Worm (Caenorhabditis elegans) whole organism, L1 larva: ENCODE results near the gene sri-33.
"Not testable (repeated sequence)": the region's sequence is repeated elsewhere in the genome, so short reads cannot be mapped to it uniquely, and the experiment has no call there.

Experiments
- C16A3.4 ChIP-seq: fragments of 150-350 bp; optimal IDR thresholded peaks from 2 replicates; lab custom pipeline; 2014; ENCODE audit warnings: missing biosample characterization, missing genetic modification characterization
- C34B4.2 ChIP-seq: sonication (generic microtip); optimal IDR thresholded peaks from 2 replicates; lab custom pipeline; 2017; ENCODE audit warnings: mild to moderate bottlenecking, missing genetic modification characterization, missing compliant biosample characterization
- F16B12.6 ChIP-seq: fragments of 150-350 bp; optimal IDR thresholded peaks from 2 replicates; lab custom pipeline; 2014; ENCODE audit warnings: missing biosample characterization, missing genetic modification characterization
- Y116A8C.19 ChIP-seq: sonication (generic microtip); optimal IDR thresholded peaks from 2 replicates; lab custom pipeline; 2016; ENCODE audit warnings: missing compliant biosample characterization, missing genetic modification characterization, borderline replicate concordance
- alr-1 ChIP-seq: fragments of 200-800 bp; sonication (Bioruptor generic); optimal IDR thresholded peaks from 2 replicates; lab custom pipeline; 2018; ENCODE audit warnings: borderline replicate concordance, mild to moderate bottlenecking, missing genetic modification characterization, missing compliant biosample characterization
- ceh-8 ChIP-seq: fragments of 200-800 bp; sonication (Bioruptor generic); optimal IDR thresholded peaks from 2 replicates; lab custom pipeline; 2018; ENCODE audit warnings: mild to moderate bottlenecking, missing genetic modification characterization, moderate library complexity, missing compliant biosample characterization
- dsc-1 ChIP-seq: sonication (generic microtip); optimal IDR thresholded peaks from 2 replicates; lab custom pipeline; 2016; ENCODE audit warnings: mild to moderate bottlenecking, missing genetic modification characterization, missing compliant biosample characterization
- efl-1 ChIP-seq, 4 experiments: fragments of 150-350 bp; optimal IDR thresholded peaks in 3 of 4; peaks in 1 of 4; 1 replicate in 1 of 4; 2 replicates in 3 of 4; lab custom pipeline; 2014; ENCODE audit warnings: missing biosample characterization in 2 of 4, missing genetic modification characterization in 2 of 4, missing genetic modification reagents in 2 of 4
- egl-13 ChIP-seq: sonication (generic microtip); optimal IDR thresholded peaks from 2 replicates; lab custom pipeline; 2016; ENCODE audit warnings: missing genotype, missing genetic modification reagents, missing genetic modification characterization, missing compliant biosample characterization
- egl-27 ChIP-seq, 2 experiments: fragments of 150-350 bp in 1 of 2; sonication (generic microtip); optimal IDR thresholded peaks; 3 replicates each; lab custom pipeline; 2017 to 2018; ENCODE audit warnings: missing biosample characterization in 2 of 2, missing genetic modification characterization in 2 of 2, missing genetic modification reagents in 2 of 2
- elt-2 ChIP-seq: sonication (generic microtip); optimal IDR thresholded peaks from 2 replicates; lab custom pipeline; 2016; ENCODE audit warnings: missing genetic modification characterization, mild to moderate bottlenecking, inconsistent platforms, missing compliant biosample characterization, missing genetic modification reagents
- fkh-8 ChIP-seq: sonication (generic microtip); optimal IDR thresholded peaks from 2 replicates; lab custom pipeline; 2016; ENCODE audit warnings: mild to moderate bottlenecking, missing genetic modification characterization, missing compliant biosample characterization
- fos-1 ChIP-seq: fragments of 150-350 bp; optimal IDR thresholded peaks from 2 replicates; lab custom pipeline; 2014; ENCODE audit warnings: missing biosample characterization, missing genetic modification characterization
- grh-1 ChIP-seq: fragments of 200-800 bp; sonication (Bioruptor generic); IDR thresholded peaks from 2 replicates; pipeline ENCODE4 v1.3.6; 2022; ENCODE audit warnings: missing genetic modification reagents, missing genetic modification characterization, missing compliant biosample characterization
- hlh-4 ChIP-seq: sonication (generic microtip); optimal IDR thresholded peaks from 2 replicates; lab custom pipeline; 2016; ENCODE audit warnings: mild to moderate bottlenecking, missing genetic modification characterization, missing compliant biosample characterization
- irx-1 ChIP-seq: sonication (generic microtip); optimal IDR thresholded peaks from 2 replicates; lab custom pipeline; 2016; ENCODE audit warnings: missing genetic modification characterization, missing compliant biosample characterization
- jun-1 ChIP-seq: fragments of 150-350 bp; optimal IDR thresholded peaks from 2 replicates; lab custom pipeline; 2014; ENCODE audit warnings: missing biosample characterization, missing genetic modification reagents, missing genetic modification characterization
- lin-13 ChIP-seq: fragments of 150-350 bp; optimal IDR thresholded peaks from 2 replicates; lab custom pipeline; 2014; ENCODE audit warnings: missing biosample characterization, missing genetic modification reagents, missing genetic modification characterization
- lsy-2 ChIP-seq, 2 experiments: fragments of 150-350 bp; optimal IDR thresholded peaks; 2 replicates each; lab custom pipeline; 2014; ENCODE audit warnings: missing biosample characterization in 2 of 2, missing genetic modification characterization in 2 of 2
- mdl-1 ChIP-seq, 2 experiments: fragments of 150-350 bp; optimal IDR thresholded peaks; 2 replicates each; lab custom pipeline; 2014 to 2017; ENCODE audit warnings: missing biosample characterization in 2 of 2, missing genetic modification characterization in 2 of 2, inconsistent platforms in 1 of 2
- mep-1 ChIP-seq: fragments of 150-350 bp; optimal IDR thresholded peaks from 2 replicates; lab custom pipeline; 2014; ENCODE audit warnings: missing biosample characterization, missing genetic modification characterization
- nhr-12 ChIP-seq: sonication (generic microtip); optimal IDR thresholded peaks from 2 replicates; lab custom pipeline; 2017; ENCODE audit warnings: missing biosample characterization, missing genetic modification characterization
- nhr-20 ChIP-seq: sonication (generic microtip); optimal IDR thresholded peaks from 2 replicates; lab custom pipeline; 2016; ENCODE audit warnings: mild to moderate bottlenecking, missing genetic modification characterization, missing compliant biosample characterization
- nhr-28 ChIP-seq: fragments of 150-350 bp; optimal IDR thresholded peaks from 2 replicates; lab custom pipeline; 2014; ENCODE audit warnings: missing biosample characterization, missing genetic modification characterization
- nhr-76 ChIP-seq: sonication (generic microtip); optimal IDR thresholded peaks from 2 replicates; lab custom pipeline; 2017; ENCODE audit warnings: missing biosample characterization, missing genetic modification characterization
- nhr-84 ChIP-seq: sonication (generic microtip); optimal IDR thresholded peaks from 2 replicates; lab custom pipeline; 2017; ENCODE audit warnings: missing biosample characterization, missing genetic modification characterization
- nhr-85 ChIP-seq: sonication (generic microtip); peaks from one replicate; lab custom pipeline; 2016; ENCODE audit warnings: missing genetic modification characterization, inconsistent platforms, missing compliant biosample characterization
- nhr-90 ChIP-seq: sonication (generic microtip); optimal IDR thresholded peaks from 2 replicates; lab custom pipeline; 2016; ENCODE audit warnings: mild to moderate bottlenecking, missing genetic modification characterization, missing compliant biosample characterization; ENCODE audit not compliant: poor library complexity
- pag-3 ChIP-seq: sonication (generic microtip); optimal IDR thresholded peaks from 2 replicates; lab custom pipeline; 2017; ENCODE audit warnings: missing genetic modification characterization, mild to moderate bottlenecking, missing compliant biosample characterization, antibody characterized with exemption, borderline replicate concordance; ENCODE audit not compliant: insufficient read depth
- rnt-1 ChIP-seq: sonication (generic microtip); optimal IDR thresholded peaks from 2 replicates; lab custom pipeline; 2016; ENCODE audit warnings: mild to moderate bottlenecking, missing genetic modification characterization, moderate library complexity, missing compliant biosample characterization
- sox-4 ChIP-seq: sonication (generic microtip); optimal IDR thresholded peaks from 2 replicates; lab custom pipeline; 2016; ENCODE audit warnings: missing genetic modification characterization, missing compliant biosample characterization
- sup-37 ChIP-seq: fragments of 200-800 bp; sonication (Bioruptor generic); optimal IDR thresholded peaks from 2 replicates; lab custom pipeline; 2018; ENCODE audit warnings: mild to moderate bottlenecking, missing genetic modification characterization, missing compliant biosample characterization
- swsn-7 ChIP-seq: sonication (generic microtip); optimal IDR thresholded peaks from 2 replicates; lab custom pipeline; 2016; ENCODE audit warnings: missing genetic modification characterization, missing compliant biosample characterization
- tlp-1 ChIP-seq: fragments of 150-350 bp; optimal IDR thresholded peaks from 2 replicates; lab custom pipeline; 2014; ENCODE audit warnings: missing biosample characterization, missing genetic modification characterization
- unc-86 ChIP-seq: sonication (generic microtip); optimal IDR thresholded peaks from 2 replicates; lab custom pipeline; 2016; ENCODE audit warnings: missing genetic modification characterization, missing compliant biosample characterization
- unc-98 ChIP-seq: fragments of 200-800 bp; sonication (Bioruptor generic); IDR thresholded peaks from 2 replicates; pipeline ENCODE4 v1.3.6; 2022; ENCODE audit warnings: missing genetic modification characterization, missing compliant biosample characterization
- vab-15 ChIP-seq: sonication (generic microtip); optimal IDR thresholded peaks from 2 replicates; lab custom pipeline; 2017; ENCODE audit warnings: missing genotype, mild to moderate bottlenecking, missing genetic modification characterization, missing compliant biosample characterization
- ztf-4 ChIP-seq: fragments of 150-350 bp; optimal IDR thresholded peaks from 2 replicates; lab custom pipeline; 2014; ENCODE audit warnings: missing biosample characterization, missing genetic modification characterization

sri-33 gene

ce11 chrII:3156749-3157148 lies at the start of gene sri-33:
sri-33 (minus strand) TSS chrII:3156849.
- TF ChIP-seq nhr-20 (tag; lab: Kevin White, UChicago), result no peak
- TF ChIP-seq ztf-4 (tag; lab: Kevin White, UChicago), result no peak
- TF ChIP-seq fkh-8 (tag; lab: Kevin White, UChicago), result peak; percentile 57

ce11 chrII:3203415-3203814 lies 46.8 kb upstream of the sri-33 start, which contains the start of gene sri-50:
sri-50 (plus strand) TSS chrII:3203715.
- TF ChIP-seq nhr-76 (tag; lab: Kevin White, UChicago) (no peak), fos-1 (no peak), fkh-8 (tag; lab: Kevin White, UChicago) (no peak), nhr-84 (tag; lab: Kevin White, UChicago) (no peak), vab-15 (tag; lab: Kevin White, UChicago) (no peak)

ce11 chrII:3202519-3202918 lies 45.9 kb upstream of the sri-33 start, which contains the start of gene sri-53:
sri-53 (minus strand) TSS chrII:3202619.
- TF ChIP-seq alr-1 (tag; lab: Kevin White, UChicago) (no peak), unc-86 (no peak), tlp-1 (tag; lab: Kevin White, UChicago) (no peak), egl-13 (no peak), elt-2 (no peak), pag-3 (tag; lab: Kevin White, UChicago) (no peak), dsc-1 (tag; lab: Kevin White, UChicago) (no peak), nhr-28 (no peak), efl-1 (optimal IDR thresholded peaks at IDR 0.05; lab: Kevin White, UChicago) (no peak), efl-1 (GFP tag; optimal IDR thresholded peaks at IDR 0.05 in 1 of 2; lab: Kevin White, UChicago) (no peak), sup-37 (GFP tag; lab: Kevin White, UChicago) (no peak), nhr-85 (tag; lab: Kevin White, UChicago) (no peak), rnt-1 (tag; lab: Kevin White, UChicago) (no peak), swsn-7 (tag; lab: Kevin White, UChicago) (no peak), ceh-8 (GFP tag; lab: Kevin White, UChicago) (no peak), unc-98 (GFP tag; lab: Robert Waterston, UW) (no peak), lsy-2 (tag; optimal IDR thresholded peaks at IDR 0.05; lab: Kevin White, UChicago) (no peak), egl-27 (tag; optimal IDR thresholded peaks at IDR 0.05; lab: Kevin White, UChicago) (no peak), Y116A8C.19 (no peak)

ce11 chrII:3201242-3201641 lies 44.6 kb upstream of the sri-33 start, which contains the start of gene sri-48:
sri-48 (minus strand) TSS chrII:3201342.
- not testable (repeated sequence) for TF ChIP-seq irx-1; rnt-1 (tag; lab: Kevin White, UChicago); nhr-12 (tag; lab: Kevin White, UChicago)

ce11 chrII:3198998-3199397 lies 42.3 kb upstream of the sri-33 start, which contains the start of gene sri-51:
sri-51 (minus strand) TSS chrII:3199098.
- TF ChIP-seq ztf-4 (tag; lab: Kevin White, UChicago) (no peak), nhr-84 (tag; lab: Kevin White, UChicago) (no peak), fkh-8 (tag; lab: Kevin White, UChicago) (no peak), lin-13 (GFP tag; lab: Kevin White, UChicago) (no peak), vab-15 (tag; lab: Kevin White, UChicago) (no peak), nhr-76 (tag; lab: Kevin White, UChicago) (no peak), mep-1 (tag; lab: Kevin White, UChicago) (no peak), grh-1 (GFP tag; lab: Robert Waterston, UW) (no peak), hlh-4 (tag; lab: Kevin White, UChicago) (no peak), ceh-8 (GFP tag; lab: Kevin White, UChicago) (no peak), C16A3.4 (no peak), nhr-90 (tag; lab: Kevin White, UChicago) (no peak), mdl-1 (tag; optimal IDR thresholded peaks at IDR 0.05; lab: Kevin White, UChicago) (no peak), Y116A8C.19 (no peak), jun-1 (no peak), F16B12.6 (no peak), sox-4 (no peak), C34B4.2 (tag; lab: Kevin White, UChicago) (no peak)
